Fruit fly (Drosophila melanogaster): Measurements from ENCODE around the gene Mhcl.

Mhcl gene

DNA sequence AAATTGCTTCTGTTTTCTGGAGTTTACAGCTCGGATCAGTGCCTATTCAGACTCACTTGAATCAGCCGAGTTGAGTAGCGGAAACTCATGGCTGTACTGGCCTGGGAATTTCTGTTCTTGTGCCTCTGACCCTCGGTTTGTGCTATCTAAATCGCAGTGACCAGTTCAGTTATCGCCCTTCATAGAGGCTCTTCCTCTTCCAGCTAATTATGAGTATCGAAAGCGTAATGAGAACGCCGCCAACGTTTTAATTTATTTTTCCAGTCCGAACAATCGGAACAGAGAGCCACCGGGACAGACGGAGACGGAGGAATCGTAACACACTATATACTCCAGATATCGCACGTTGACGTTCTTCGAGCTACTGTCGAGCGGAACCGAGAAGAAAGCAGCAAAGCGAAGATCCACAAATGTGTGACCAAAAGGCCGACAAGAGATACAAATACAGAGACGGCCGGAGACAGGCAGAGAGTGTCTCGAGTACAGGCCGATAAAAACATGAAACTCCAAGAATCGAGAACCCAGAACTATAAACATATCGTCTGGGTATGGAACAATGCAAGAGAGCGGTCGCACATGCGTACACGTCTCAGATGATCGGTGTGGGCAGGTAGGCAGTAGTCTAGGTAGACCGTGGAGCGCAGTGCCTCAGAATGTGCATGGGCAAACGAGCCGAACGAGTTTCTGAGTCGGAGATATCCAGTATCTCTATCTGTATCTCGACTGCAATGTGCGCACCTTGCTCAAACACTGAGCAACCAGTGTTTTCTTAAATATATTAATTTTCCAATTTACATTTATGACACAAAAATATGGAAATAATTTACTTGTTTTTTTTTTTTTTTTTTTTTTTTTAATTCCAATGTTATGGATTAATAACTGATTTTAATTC, 26.6 kb downstream of the Mhcl start (continued):
- TF ChIP-seq grn (GFP tag; optimal IDR thresholded peaks at IDR 0.05) = peak; percentile 86
- no peak for TF ChIP-seq Neu2 (GFP tag; optimal IDR thresholded peaks at IDR 0.05; ENCODE audit: borderline replicate concordance)
- peak; percentile 69 for TF ChIP-seq sisA (GFP tag; IDR thresholded peaks at IDR 0.05)
- no peak for TF ChIP-seq ham (GFP tag; IDR thresholded peaks at IDR 0.05)
- peak; percentile 76 for TF ChIP-seq CG32772 (GFP tag; IDR thresholded peaks at IDR 0.05)
- peak; percentile 77 for TF ChIP-seq Hr3 (GFP tag; optimal IDR thresholded peaks at IDR 0.05)
- TF ChIP-seq CG9817 (tag; optimal IDR thresholded peaks at IDR 0.05) = no peak
- peak; percentile 56 for TF ChIP-seq ind (GFP tag; optimal IDR thresholded peaks at IDR 0.05)
- TF ChIP-seq CG2116 (GFP tag; optimal IDR thresholded peaks at IDR 0.05) = peak; percentile 40
- TF ChIP-seq gce (GFP tag; IDR thresholded peaks at IDR 0.05) = 0 out of 3 replicates have a peak, but pooled peaks have one; percentile 35
- TF ChIP-seq mam (GFP tag; optimal IDR thresholded peaks at IDR 0.05) = no peak
- no peak for TF ChIP-seq sqz (GFP tag; optimal IDR thresholded peaks at IDR 0.05)
- TF ChIP-seq CG16863 (GFP tag; optimal IDR thresholded peaks at IDR 0.05) = peak; percentile 37
- no peak for TF ChIP-seq nerfin-1 (tag; optimal IDR thresholded peaks at IDR 0.05)
- peak; percentile 20 for TF ChIP-seq BEAF-32 (GFP tag; optimal IDR thresholded peaks at IDR 0.05)
- peak; percentile 90 for TF ChIP-seq CG17829 (tag; optimal IDR thresholded peaks at IDR 0.05)
- TF ChIP-seq BtbVII (GFP tag; optimal IDR thresholded peaks at IDR 0.05) = no peak
- TF ChIP-seq CG4282 (GFP tag; optimal IDR thresholded peaks at IDR 0.05) = no peak
- no peak for TF ChIP-seq hbn (GFP tag; IDR thresholded peaks at IDR 0.05; ENCODE audit: partially characterized antibody)
- TF ChIP-seq fu2 (GFP tag; optimal IDR thresholded peaks at IDR 0.05) = no peak
- peak; percentile 29 for TF ChIP-seq ewg (GFP tag; optimal IDR thresholded peaks at IDR 0.05)
- TF ChIP-seq mld (GFP tag; IDR thresholded peaks at IDR 0.05; ENCODE audit: partially characterized antibody) = no peak
- TF ChIP-seq CHES-1-like (GFP tag; optimal IDR thresholded peaks at IDR 0.05) = no peak
- no peak for TF ChIP-seq Ets97D (GFP tag; optimal IDR thresholded peaks at IDR 0.05)
- no peak for TF ChIP-seq Taf1 (GFP tag; IDR thresholded peaks at IDR 0.05)
- TF ChIP-seq CG12236 (GFP tag; optimal IDR thresholded peaks at IDR 0.05) = peak; percentile 44
- TF ChIP-seq E2f1 (GFP tag; IDR thresholded peaks at IDR 0.05) = peak; percentile 82
- TF ChIP-seq seq (GFP tag; IDR thresholded peaks at IDR 0.05) = peak; percentile 66; the same call in 1 of the 2 replicates
- peak; percentile 58 for TF ChIP-seq CG7839 (tag; optimal IDR thresholded peaks at IDR 0.05)
- TF ChIP-seq CG8478 (optimal IDR thresholded peaks at IDR 0.05) = no peak
- no peak for TF ChIP-seq Dp (GFP tag; optimal IDR thresholded peaks at IDR 0.05)
- peak; percentile 30 for TF ChIP-seq Meics (GFP tag; optimal IDR thresholded peaks at IDR 0.05)
- peak; percentile 75 for TF ChIP-seq CG8388 (GFP tag; optimal IDR thresholded peaks at IDR 0.05)
- peak; percentile 60 for TF ChIP-seq phol (tag; optimal IDR thresholded peaks at IDR 0.05)
- TF ChIP-seq CG3163 (GFP tag; optimal IDR thresholded peaks at IDR 0.05) = no peak
- no peak for TF ChIP-seq CG6654 (GFP tag; optimal IDR thresholded peaks at IDR 0.05)
- TF ChIP-seq Lim3 (GFP tag; IDR thresholded peaks at IDR 0.05) = peak; percentile 12; the same call in 1 of the 2 replicates
- TF ChIP-seq bowl (GFP tag; IDR thresholded peaks at IDR 0.05) = no peak
- peak; percentile 7 to 34 for TF ChIP-seq Trl (optimal IDR thresholded peaks at IDR 0.05)
- no peak for TF ChIP-seq Trl (GFP tag; optimal IDR thresholded peaks at IDR 0.05)
- no peak for TF ChIP-seq Dip2 (GFP tag; IDR thresholded peaks at IDR 0.05)
- peak; percentile 57 for TF ChIP-seq CG16815 (GFP tag; optimal IDR thresholded peaks at IDR 0.05)
- no peak for TF ChIP-seq sens-2 (GFP tag; IDR thresholded peaks at IDR 0.05)
- TF ChIP-seq Fer2 (tag; optimal IDR thresholded peaks at IDR 0.05) = no peak
- peak; percentile 9 for TF ChIP-seq sd (tag; optimal IDR thresholded peaks at IDR 0.05)
- TF ChIP-seq CG10366 (GFP tag; IDR thresholded peaks at IDR 0.05) = peak; percentile 71
- no peak for TF ChIP-seq CG1603 (tag; optimal IDR thresholded peaks at IDR 0.05)
- TF ChIP-seq zfh2 (GFP tag; optimal IDR thresholded peaks at IDR 0.05) = no peak
- peak; percentile 82 for TF ChIP-seq tgo (GFP tag; IDR thresholded peaks at IDR 0.05)
- TF ChIP-seq pnt (GFP tag; optimal IDR thresholded peaks at IDR 0.05) = no peak
